Worm (Caenorhabditis elegans) whole organism, mixed stage, embryonic: Measurements from ENCODE around the gene R01H10.4.

Experiments
- lin-13 ChIP-seq: fragments of 150-350 bp; optimal IDR thresholded peaks from 2 replicates; lab custom pipeline; 2014; ENCODE audit warnings: missing biosample characterization, missing genetic modification characterization
- lin-32 ChIP-seq: fragments of 200-800 bp; sonication (Bioruptor generic); optimal IDR thresholded peaks from 2 replicates; lab custom pipeline; 2018; ENCODE audit warnings: mild to moderate bottlenecking, missing genetic modification characterization, missing compliant biosample characterization
- nhr-12 ChIP-seq: fragments of 150-350 bp; optimal IDR thresholded peaks from 2 replicates; lab custom pipeline; 2014; ENCODE audit warnings: missing biosample characterization, missing genetic modification characterization

DNA sequence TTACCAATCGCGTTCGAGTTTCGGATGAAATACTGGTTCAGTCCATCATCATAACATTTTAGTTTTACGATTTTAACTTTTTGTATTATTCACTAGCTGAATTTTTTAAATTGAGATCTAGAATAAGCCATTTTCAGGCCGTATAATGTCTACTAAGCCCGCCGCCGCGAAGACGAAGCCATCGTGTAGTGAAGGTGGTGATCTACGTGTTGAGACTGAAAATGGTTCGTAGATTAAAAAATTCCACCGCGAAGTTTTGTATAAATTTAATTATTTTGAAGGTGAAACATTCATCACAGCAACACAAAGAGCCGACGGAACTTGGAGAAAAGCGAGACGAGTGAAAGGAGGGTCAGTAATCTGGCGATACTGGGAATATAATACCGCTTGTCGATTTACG is 44.9 kb upstream of the R01H10.4 start, which contains the start of gene T20G5.9:
- TF ChIP-seq lin-13 = no peak
- TF ChIP-seq nhr-12 (tag; lab: Kevin White, UChicago) = no peak
- TF ChIP-seq lin-32 = no peak
